Fruit fly (Drosophila melanogaster): ENCODE measurements around the gene kis.
A peak's percentile ranks its signal among the peaks of the same experiment; 100 is the strongest.

The kis gene

dm6 chr2L:161453-162175 lies 89.0 kb downstream of the kis start (continued):
- TF ChIP-seq ey (GFP tag; optimal IDR thresholded peaks at IDR 0.05) (no peak), Hr83 (GFP tag; optimal IDR thresholded peaks at IDR 0.05; ENCODE audit: poor library complexity, severe bottlenecking) (peak; percentile 61), Dif (GFP tag; optimal IDR thresholded peaks at IDR 0.05; ENCODE audit: partially characterized antibody) (peak; percentile 68), Hnf4 (GFP tag; optimal IDR thresholded peaks at IDR 0.05) (peak; percentile 74), woc (GFP tag; optimal IDR thresholded peaks at IDR 0.05) (no peak), usp (GFP tag; optimal IDR thresholded peaks at IDR 0.05) (no peak), fru (GFP tag; optimal IDR thresholded peaks at IDR 0.05) (peak; percentile 43), rgr (GFP tag; optimal IDR thresholded peaks at IDR 0.05) (peak; percentile 1), sage (GFP tag; optimal IDR thresholded peaks at IDR 0.05) (peak; percentile 67), foxo (GFP tag; optimal IDR thresholded peaks at IDR 0.05) (peak; percentile 17 to 75)

Data from whole organism, wandering third instar larva.